Worm (Caenorhabditis elegans): ENCODE results near the gene Y32F6B.1.

- TF ChIP-seq sea-1 (GFP tag; conservative IDR thresholded peaks at IDR 0.05) (no peak), aly-1 (tag; optimal IDR thresholded peaks at IDR 0.05) (no peak), hnd-1 (tag; optimal IDR thresholded peaks at IDR 0.05) (no peak), F13C5.2 (tag; optimal IDR thresholded peaks at IDR 0.05) (no peak), ama-1 (optimal IDR thresholded peaks at IDR 0.05) (no peak), tbx-37 (GFP tag; conservative IDR thresholded peaks at IDR 0.05) (no peak), ceh-13 (GFP tag; optimal IDR thresholded peaks at IDR 0.05) (no peak), hmbx-1 (tag; optimal IDR thresholded peaks at IDR 0.05) (no peak), flt-1 (GFP tag; IDR thresholded peaks at IDR 0.05) (no peak), scrt-1 (GFP tag; IDR thresholded peaks at IDR 0.05) (no peak), tbx-11 (GFP tag; IDR thresholded peaks at IDR 0.05) (no peak), hmg-4 (GFP tag; optimal IDR thresholded peaks at IDR 0.05) (no peak), tra-4 (tag; optimal IDR thresholded peaks at IDR 0.05) (no peak), B0310.2 (tag; optimal IDR thresholded peaks at IDR 0.05) (no peak)
Measured at ce11 chrV:10528500-10528899, 44.0 kb upstream of the Y32F6B.1 start, which contains the start of gene F25D1.3.

Data from whole organism, early embryonic.